Worm (Caenorhabditis elegans): ENCODE measurements around the gene zip-11.

zip-11 gene

ce11 chrIV:3337275-3337674 is 26.2 kb downstream of the zip-11 start (continued):
- peak; percentile 59; the same call in 1 of the 2 replicates for TF ChIP-seq madf-3 (GFP tag; IDR thresholded peaks at IDR 0.05)
- TF ChIP-seq rpc-1 (optimal IDR thresholded peaks at IDR 0.05) = no peak
- TF ChIP-seq rpc-1 (tag; optimal IDR thresholded peaks at IDR 0.05) = no peak
- no peak for TF ChIP-seq B0336.3 (GFP tag; IDR thresholded peaks at IDR 0.05)
- no peak for TF ChIP-seq rcor-1 (GFP tag; IDR thresholded peaks at IDR 0.05)
- no peak for TF ChIP-seq cebp-1 (GFP tag; IDR thresholded peaks at IDR 0.05)
- no peak for TF ChIP-seq cebp-1 (tag; optimal IDR thresholded peaks at IDR 0.05)
- no peak for TF ChIP-seq attf-3 (GFP tag; conservative IDR thresholded peaks at IDR 0.05)
- TF ChIP-seq egrh-3 (GFP tag; IDR thresholded peaks at IDR 0.05) = peak; percentile 98
- no peak for TF ChIP-seq F57A8.1 (GFP tag; optimal IDR thresholded peaks at IDR 0.05)
- TF ChIP-seq gei-17 (GFP tag; optimal IDR thresholded peaks at IDR 0.05) = no peak
- no peak for TF ChIP-seq snpc-1.1 (tag; optimal IDR thresholded peaks at IDR 0.05; ENCODE audit: insufficient read depth)
- TF ChIP-seq ceh-91 (GFP tag; IDR thresholded peaks at IDR 0.05) = no peak
- no peak for TF ChIP-seq tbp1 (GFP tag; optimal IDR thresholded peaks at IDR 0.05)
- peak; percentile 55; the same call in 1 of the 2 replicates for TF ChIP-seq mcd-1 (GFP tag; IDR thresholded peaks at IDR 0.05)
- no peak for TF ChIP-seq him-1 (tag; optimal IDR thresholded peaks at IDR 0.05)
- TF ChIP-seq madf-10 (tag; optimal IDR thresholded peaks at IDR 0.05) = no peak
- TF ChIP-seq F37B4.10 (GFP tag; IDR thresholded peaks at IDR 0.05) = 0 out of 2 replicates have a peak, but pooled peaks have one; percentile 44
- TF ChIP-seq D2030.7 (GFP tag; IDR thresholded peaks at IDR 0.05) = peak; percentile 8; the same call in 1 of the 2 replicates
- no peak for TF ChIP-seq tbx-9 (tag; optimal IDR thresholded peaks at IDR 0.05; ENCODE audit: borderline replicate concordance)

- TF ChIP-seq ztf-28 (GFP tag; IDR thresholded peaks at IDR 0.05) = no peak
- TF ChIP-seq hmg-1.2 (GFP tag; IDR thresholded peaks at IDR 0.05) = peak; percentile 27; the same call in 1 of the 2 replicates
- peak; percentile 34; the same call in 1 of the 2 replicates for TF ChIP-seq D2030.7 (GFP tag; IDR thresholded peaks at IDR 0.05)
- no peak for TF ChIP-seq C17E4.6 (GFP tag; IDR thresholded peaks at IDR 0.05)
- TF ChIP-seq tlf-1 (GFP tag; optimal IDR thresholded peaks at IDR 0.05) = no peak
- peak; percentile 61 for TF ChIP-seq hsf-1 (GFP tag; IDR thresholded peaks at IDR 0.05)
- no peak for TF ChIP-seq F52B5.7 (tag; optimal IDR thresholded peaks at IDR 0.05)
- TF ChIP-seq ceh-100 (GFP tag; IDR thresholded peaks at IDR 0.05) = peak; percentile 15; the same call in 1 of the 2 replicates
- TF ChIP-seq ceh-40 (GFP tag; IDR thresholded peaks at IDR 0.05) = no peak
- TF ChIP-seq ceh-58 (GFP tag; IDR thresholded peaks at IDR 0.05) = 0 out of 2 replicates have a peak, but pooled peaks have one; percentile 69
- no peak for TF ChIP-seq zfh-2 (GFP tag; conservative IDR thresholded peaks at IDR 0.05)
- no peak for TF ChIP-seq nfyb-1 (GFP tag; IDR thresholded peaks at IDR 0.05)
- 0 out of 2 replicates have a peak, but pooled peaks have one; percentile 65 for TF ChIP-seq bed-1 (GFP tag; IDR thresholded peaks at IDR 0.05)
- 0 out of 2 replicates have a peak, but pooled peaks have one; percentile 12 for TF ChIP-seq B0019.2 (GFP tag; conservative IDR thresholded peaks at IDR 0.05)
- TF ChIP-seq zim-3 (tag; optimal IDR thresholded peaks at IDR 0.05) = no peak
- TF ChIP-seq B0261.1 (tag; optimal IDR thresholded peaks at IDR 0.05) = no peak
- peak; percentile 25 for TF ChIP-seq lin-54 (GFP tag; optimal IDR thresholded peaks at IDR 0.05)
- TF ChIP-seq F39B2.1 (GFP tag; IDR thresholded peaks at IDR 0.05) = peak; percentile 68; the same call in 1 of the 2 replicates
- peak; percentile 65; the same call in 1 of the 2 replicates for TF ChIP-seq rcor-1 (GFP tag; IDR thresholded peaks at IDR 0.05)
- peak; percentile 35 for TF ChIP-seq ztf-18 (tag; optimal IDR thresholded peaks at IDR 0.05)
- TF ChIP-seq Y79H2A.3 (GFP tag; conservative IDR thresholded peaks at IDR 0.05) = no peak
- TF ChIP-seq cebp-1 (GFP tag; IDR thresholded peaks at IDR 0.05) = no peak; the same call in 1 of the 2 replicates
- no peak for TF ChIP-seq cebp-1 (tag; optimal IDR thresholded peaks at IDR 0.05)
- no peak for TF ChIP-seq dox-1 (GFP tag; IDR thresholded peaks at IDR 0.05)
- peak; percentile 47 for TF ChIP-seq ama-1 (optimal IDR thresholded peaks at IDR 0.05)
- no peak for TF ChIP-seq ama-1 (GFP tag; optimal IDR thresholded peaks at IDR 0.05)
- no peak for TF ChIP-seq xnd-1 (tag; optimal IDR thresholded peaks at IDR 0.05)
- no peak for TF ChIP-seq attf-6 (GFP tag; IDR thresholded peaks at IDR 0.05)
- TF ChIP-seq attf-5 (GFP tag; optimal IDR thresholded peaks at IDR 0.05) = no peak
- TF ChIP-seq hlh-12 (tag; optimal IDR thresholded peaks at IDR 0.05) = no peak
- TF ChIP-seq ekl-4 (GFP tag; IDR thresholded peaks at IDR 0.05) = peak; percentile 72
- TF ChIP-seq lsl-1 (GFP tag; optimal IDR thresholded peaks at IDR 0.05) = peak; percentile 23
- no peak for TF ChIP-seq nhr-27 (tag; optimal IDR thresholded peaks at IDR 0.05)
- no peak for TF ChIP-seq egrh-3 (GFP tag; IDR thresholded peaks at IDR 0.05)
These were observed 27.1 kb downstream of the zip-11 start for ce11 chrIV:3338176-3338575.

All from whole organism, young adult.